Fruit fly (Drosophila melanogaster) whole organism, wandering third instar larva: ENCODE measurements around the gene CG10650.
A peak's percentile ranks its signal among the peaks of the same experiment; 100 is the strongest.

Experiments
- Abd-B ChIP-seq: fragments of >200 bp; optimal IDR thresholded peaks from 2 replicates; lab custom pipeline; 2017; ENCODE audit warnings: missing biosample characterization, missing genetic modification characterization
- CG32264 ChIP-seq: fragments of 200-800 bp; sonication (Bioruptor generic); optimal IDR thresholded peaks from 2 replicates; lab custom pipeline; 2016; ENCODE audit warnings: missing biosample characterization, missing genetic modification characterization
- CG9705 ChIP-seq: fragments of 200-800 bp; sonication (Bioruptor generic); optimal IDR thresholded peaks from 2 replicates; lab custom pipeline; 2018; ENCODE audit warnings: missing biosample characterization, mild to moderate bottlenecking, missing genetic modification characterization
- CrebA ChIP-seq: fragments of 200-800 bp; sonication (Bioruptor generic); optimal IDR thresholded peaks from 2 replicates; lab custom pipeline; 2016; ENCODE audit warnings: missing biosample characterization, mild to moderate bottlenecking, missing genetic modification characterization, borderline replicate concordance
- Dfd ChIP-seq: fragments of >200 bp; optimal IDR thresholded peaks from 2 replicates; lab custom pipeline; 2017; ENCODE audit warnings: missing biosample characterization, missing genetic modification characterization
- Dif ChIP-seq: fragments of 200-275, 200-300 bp; sonication (Bioruptor generic); optimal IDR thresholded peaks from 2 replicates; lab custom pipeline; 2018; ENCODE audit warnings: missing biosample characterization, missing genetic modification characterization; ENCODE audit not compliant: partially characterized antibody
- GATAd ChIP-seq: sonication (Bioruptor generic); optimal IDR thresholded peaks from 2 replicates; lab custom pipeline; 2016; ENCODE audit warnings: missing biosample characterization, missing genetic modification characterization
- HLH106 ChIP-seq: fragments of 200-800 bp; optimal IDR thresholded peaks from 3 replicates; lab custom pipeline; 2019; ENCODE audit warnings: missing biosample characterization, mild to moderate bottlenecking, missing genetic modification characterization, moderate library complexity
- Hnf4 ChIP-seq: fragments of 200-800 bp; sonication (Bioruptor generic); optimal IDR thresholded peaks from 2 replicates; lab custom pipeline; 2016; ENCODE audit warnings: missing biosample characterization, mild to moderate bottlenecking, missing genetic modification characterization
- Hr83 ChIP-seq: fragments of 200-300 bp; sonication (Bioruptor generic); optimal IDR thresholded peaks from 2 replicates; lab custom pipeline; 2016; ENCODE audit warnings: missing biosample characterization, mild to moderate bottlenecking, missing genetic modification characterization, moderate library complexity; ENCODE audit not compliant: poor library complexity, severe bottlenecking
- Jra ChIP-seq: sonication (Bioruptor generic); optimal IDR thresholded peaks from 2 replicates; lab custom pipeline; 2016; ENCODE audit warnings: missing biosample characterization, missing genetic modification characterization
- Mio ChIP-seq: sonication (Bioruptor generic); optimal IDR thresholded peaks from 2 replicates; lab custom pipeline; 2016; ENCODE audit warnings: missing biosample characterization, missing genetic modification characterization
- Myc ChIP-seq: fragments of >200 bp; optimal IDR thresholded peaks from 2 replicates; lab custom pipeline; 2017
- N ChIP-seq: fragments of >200 bp; optimal IDR thresholded peaks from 2 replicates; lab custom pipeline; 2018; ENCODE audit warnings: missing biosample characterization, missing external identifiers, missing genetic modification characterization
- OdsH ChIP-seq: fragments of 200-800 bp; sonication (Bioruptor generic); optimal IDR thresholded peaks from 2 replicates; lab custom pipeline; 2016; ENCODE audit warnings: missing biosample characterization, mild to moderate bottlenecking, missing genetic modification characterization
- Rel ChIP-seq, 2 experiments: fragments of 200-800 bp; sonication (Bioruptor generic) in 1 of 2; optimal IDR thresholded peaks; 2 replicates in 1 of 2; 3 replicates in 1 of 2; lab custom pipeline; 2016 to 2019; ENCODE audit warnings: mild to moderate bottlenecking in 2 of 2, missing biosample characterization in 2 of 2, missing genetic modification characterization in 2 of 2, moderate library complexity in 1 of 2
- Sp1 ChIP-seq: fragments of 200-800 bp; sonication (Bioruptor generic); optimal IDR thresholded peaks from 3 replicates; lab custom pipeline; 2019; ENCODE audit warnings: missing biosample characterization, mild to moderate bottlenecking, missing genetic modification characterization, moderate library complexity
- Vsx2 ChIP-seq: fragments of 200-300, 225-300 bp; sonication (Bioruptor generic); optimal IDR thresholded peaks from 2 replicates; lab custom pipeline; 2018; ENCODE audit warnings: missing biosample characterization, missing genetic modification characterization; ENCODE audit not compliant: partially characterized antibody
- br ChIP-seq: fragments of 200-800 bp; sonication (Bioruptor generic); optimal IDR thresholded peaks from 2 replicates; lab custom pipeline; 2016; ENCODE audit warnings: missing biosample characterization, missing genetic modification characterization
- brk ChIP-seq: fragments of 200-800 bp; sonication (Bioruptor generic); optimal IDR thresholded peaks from 2 replicates; lab custom pipeline; 2016; ENCODE audit warnings: missing biosample characterization, mild to moderate bottlenecking, missing genetic modification characterization
- dl ChIP-seq, 2 experiments: fragments of 175-275, 200-275 bp in 1 of 2; fragments of 200-275 bp in 1 of 2; sonication (Bioruptor generic); optimal IDR thresholded peaks; lab custom pipeline; 2018; ENCODE audit warnings: mild to moderate bottlenecking in 2 of 2, missing biosample characterization in 2 of 2, missing genetic modification characterization in 2 of 2, moderate library complexity in 2 of 2; ENCODE audit not compliant: partially characterized antibody in 2 of 2, insufficient read depth in 1 of 2
- dmrt93B ChIP-seq: fragments of 200-800 bp; sonication (Bioruptor generic); optimal IDR thresholded peaks from 2 replicates; lab custom pipeline; 2018; ENCODE audit warnings: missing biosample characterization, mild to moderate bottlenecking, missing genetic modification characterization
- dsf ChIP-seq: sonication (Bioruptor generic); optimal IDR thresholded peaks from 2 replicates; lab custom pipeline; 2016; ENCODE audit warnings: missing biosample characterization, missing genetic modification characterization, borderline replicate concordance
- ey ChIP-seq: fragments of 200-800 bp; sonication (Bioruptor generic); optimal IDR thresholded peaks from 2 replicates; lab custom pipeline; 2016; ENCODE audit warnings: missing biosample characterization, missing genetic modification characterization
- foxo ChIP-seq, 2 experiments: fragments of 200-800 bp; sonication (Bioruptor generic); optimal IDR thresholded peaks; 2 replicates in 1 of 2; 3 replicates in 1 of 2; lab custom pipeline; 2016 to 2017; ENCODE audit warnings: missing biosample characterization in 2 of 2, missing genetic modification characterization in 2 of 2
- fru ChIP-seq: fragments of 200-800 bp; sonication (Bioruptor generic); optimal IDR thresholded peaks from 3 replicates; lab custom pipeline; 2016; ENCODE audit warnings: missing biosample characterization, mild to moderate bottlenecking, missing genetic modification characterization
- h ChIP-seq: fragments of 200-800 bp; sonication (Bioruptor generic); optimal IDR thresholded peaks from 3 replicates; lab custom pipeline; 2016; ENCODE audit warnings: missing biosample characterization, mild to moderate bottlenecking, missing genetic modification characterization
- jim ChIP-seq: fragments of 175-275, 200-325 bp; sonication (Bioruptor generic); optimal IDR thresholded peaks from 2 replicates; lab custom pipeline; 2016; ENCODE audit warnings: missing biosample characterization, mild to moderate bottlenecking, missing genetic modification characterization
- lola ChIP-seq: fragments of >200 bp; optimal IDR thresholded peaks from 2 replicates; lab custom pipeline; 2017; ENCODE audit warnings: missing biosample characterization, missing genetic modification characterization
- psq ChIP-seq: fragments of 200-800 bp; sonication (Bioruptor generic); optimal IDR thresholded peaks from 3 replicates; lab custom pipeline; 2017; ENCODE audit warnings: missing biosample characterization, mild to moderate bottlenecking, missing genetic modification characterization, moderate library complexity
- rgr ChIP-seq: fragments of 200-800 bp; sonication (Bioruptor generic); optimal IDR thresholded peaks from 3 replicates; lab custom pipeline; 2016; ENCODE audit warnings: missing biosample characterization, mild to moderate bottlenecking, missing genetic modification characterization
- sage ChIP-seq: fragments of 200-800 bp; sonication (Bioruptor generic); optimal IDR thresholded peaks from 2 replicates; lab custom pipeline; 2016; ENCODE audit warnings: missing biosample characterization, mild to moderate bottlenecking, missing genetic modification characterization
- sv ChIP-seq: fragments of 200-800 bp; sonication (Bioruptor generic); optimal IDR thresholded peaks from 3 replicates; lab custom pipeline; 2016; ENCODE audit warnings: missing biosample characterization, missing genetic modification characterization
- tai ChIP-seq: sonication (Bioruptor generic); optimal IDR thresholded peaks from 2 replicates; lab custom pipeline; 2016; ENCODE audit warnings: missing biosample characterization, missing genetic modification characterization
- woc ChIP-seq: sonication (Bioruptor generic); optimal IDR thresholded peaks from 2 replicates; lab custom pipeline; 2016; ENCODE audit warnings: missing biosample characterization, mild to moderate bottlenecking, missing genetic modification characterization

The CG10650 gene

dm6 chr2L:18976749-18977148 is 19.0 kb downstream of the CG10650 start:
- TF ChIP-seq h (no peak), woc (no peak), N (GFP tag; lab: Kevin White, UChicago) (no peak), br (GFP tag; lab: Kevin White, UChicago) (no peak), Hnf4 (GFP tag; lab: Kevin White, UChicago) (no peak), Dif (GFP tag; lab: Kevin White, UChicago) (no peak), Hr83 (GFP tag; lab: Kevin White, UChicago) (no peak), Myc (lab: Kevin White, UChicago) (no peak), ey (GFP tag; lab: Kevin White, UChicago) (no peak), psq (no peak), dmrt93B (GFP tag; lab: Kevin White, UChicago) (no peak), foxo (GFP tag; optimal IDR thresholded peaks at IDR 0.05; lab: Kevin White, UChicago) (no peak), CG32264 (GFP tag; lab: Kevin White, UChicago) (no peak), fru (no peak), GATAd (GFP tag; lab: Kevin White, UChicago) (no peak), CrebA (no peak), brk (GFP tag; lab: Kevin White, UChicago) (no peak), lola (GFP tag; lab: Kevin White, UChicago) (no peak)

DNA sequence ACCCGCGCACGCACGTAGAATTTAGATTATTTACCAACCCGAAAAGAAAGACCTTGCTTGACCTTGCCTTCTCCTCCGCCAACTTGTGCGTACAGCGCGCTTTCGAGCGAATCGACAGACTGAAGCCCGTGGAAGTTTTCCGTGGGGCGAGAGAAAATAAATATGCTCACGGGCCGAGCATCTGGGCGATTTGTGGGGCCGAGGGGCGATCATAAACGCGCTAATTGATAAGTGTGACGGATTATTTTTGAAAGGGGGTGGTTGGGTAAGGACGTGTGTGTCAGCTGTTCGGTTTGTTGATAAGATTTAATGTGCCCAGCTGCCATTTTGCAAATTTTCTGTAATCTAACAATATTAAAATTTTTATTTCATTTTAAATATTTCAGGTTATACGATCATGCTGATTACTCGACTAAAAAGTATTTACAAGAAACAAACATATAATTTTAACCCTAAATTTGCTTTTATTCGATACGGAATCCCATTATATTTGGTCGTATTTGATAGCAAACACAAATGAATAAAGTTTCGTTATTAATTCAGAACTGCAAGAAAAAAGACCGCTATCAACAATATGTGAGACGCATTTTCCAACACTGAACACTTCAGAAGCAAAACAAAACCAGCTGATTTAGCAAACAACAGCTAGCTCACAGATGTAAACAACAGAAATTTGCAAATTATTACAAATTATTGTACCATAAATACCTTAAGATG is 21.5 kb downstream of the CG10650 start, which contains the start of the genes L2HGDH and CG10431:
Gene L2HGDH, minus strand, starts transcription at position 386 of the 717 bp plus-strand sequence.
Gene CG10431, plus strand, starts transcription at position 648 of the 717 bp plus-strand sequence.
- TF ChIP-seq HLH106 (tag; lab: Kevin White, UChicago) (peak; percentile 80), Vsx2 (GFP tag; lab: Kevin White, UChicago) (no peak), fru (peak; percentile 79), sv (GFP tag; lab: Kevin White, UChicago) (peak; percentile 48), Jra (GFP tag; lab: Kevin White, UChicago) (peak; percentile 79), sage (peak; percentile 24), psq (peak; percentile 57), CG32264 (GFP tag; lab: Kevin White, UChicago) (peak; percentile 20), Hr83 (GFP tag; lab: Kevin White, UChicago) (peak; percentile 22), Abd-B (no peak), rgr (peak; percentile 76), Dfd (GFP tag; lab: Kevin White, UChicago) (no peak), Dif (GFP tag; lab: Kevin White, UChicago) (peak; percentile 60), CG9705 (GFP tag; lab: Kevin White, UChicago) (peak; percentile 69), br (GFP tag; lab: Kevin White, UChicago) (peak; percentile 71), woc (peak; percentile 57), lola (GFP tag; lab: Kevin White, UChicago) (no peak), ey (GFP tag; lab: Kevin White, UChicago) (peak; percentile 52), OdsH (peak; percentile 78), Myc (lab: Kevin White, UChicago) (no peak), jim (no peak), Hnf4 (GFP tag; lab: Kevin White, UChicago) (peak; percentile 77), dmrt93B (GFP tag; lab: Kevin White, UChicago) (no peak), Mio (no peak), h (peak; percentile 83), GATAd (GFP tag; lab: Kevin White, UChicago) (peak; percentile 64), Rel (GFP tag; optimal IDR thresholded peaks at IDR 0.05; lab: Kevin White, UChicago) (no peak), Rel (tag; optimal IDR thresholded peaks at IDR 0.05; lab: Kevin White, UChicago) (peak; percentile 57), foxo (GFP tag; optimal IDR thresholded peaks at IDR 0.05; lab: Kevin White, UChicago) (peak in 1 of 2 experiments; percentile 81), dsf (GFP tag; lab: Kevin White, UChicago) (peak; percentile 32), CrebA (no peak), tai (GFP tag; lab: Kevin White, UChicago) (no peak), Sp1 (GFP tag; lab: Kevin White, UChicago) (peak; percentile 85), dl (GFP tag; optimal IDR thresholded peaks at IDR 0.05; lab: Kevin White, UChicago; ENCODE audit: insufficient read depth in 1 of 2, partially characterized antibody in 2 of 2) (no peak), N (GFP tag; lab: Kevin White, UChicago) (no peak)
